Worm (Caenorhabditis elegans) whole organism, late embryonic: ENCODE measurements around the gene R03H10.4.

Experiments used
- K02D7.2 ChIP-seq: sonication (generic microtip); optimal IDR thresholded peaks from 2 replicates; lab custom pipeline; 2017; ENCODE audit warnings: mild to moderate bottlenecking, missing genetic modification characterization, missing compliant biosample characterization
- ceh-24 ChIP-seq: sonication (generic microtip); optimal IDR thresholded peaks from 2 replicates; lab custom pipeline; 2016; ENCODE audit warnings: mild to moderate bottlenecking, missing genetic modification characterization, missing compliant biosample characterization
- ets-4 ChIP-seq: sonication (generic microtip); optimal IDR thresholded peaks from 2 replicates; lab custom pipeline; 2016; ENCODE audit warnings: missing genetic modification characterization, missing compliant biosample characterization
- nhr-232 ChIP-seq: sonication (generic microtip); optimal IDR thresholded peaks from 2 replicates; lab custom pipeline; 2016; ENCODE audit warnings: missing genetic modification characterization, missing compliant biosample characterization
- pha-4 ChIP-seq: fragments of 150-350 bp; optimal IDR thresholded peaks from 2 replicates; lab custom pipeline; 2018; ENCODE audit warnings: missing biosample characterization, missing genetic modification reagents, missing genetic modification characterization
- rnt-1 ChIP-seq: sonication (generic microtip); optimal IDR thresholded peaks from 2 replicates; lab custom pipeline; 2016; ENCODE audit warnings: missing genetic modification characterization, missing compliant biosample characterization

DNA sequence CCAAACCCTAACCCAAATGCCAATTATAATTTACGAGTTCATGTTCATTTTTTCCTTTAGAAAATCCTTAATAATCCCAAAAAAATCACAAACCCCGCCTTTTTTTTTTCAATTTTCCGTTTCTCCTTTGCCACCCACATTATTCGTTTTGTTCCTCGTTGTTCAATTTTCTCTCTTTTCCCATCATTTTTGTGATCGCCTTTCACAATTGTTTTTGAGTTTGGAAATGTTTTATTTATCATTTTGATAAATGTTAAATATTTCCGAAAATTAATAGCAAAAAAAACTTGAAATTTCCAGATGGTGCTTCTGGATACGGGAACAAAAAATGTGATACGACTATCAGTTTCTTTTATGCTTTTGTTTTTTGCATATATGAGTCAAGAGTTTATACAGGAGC lies 47.0 kb upstream of the R03H10.4 start, which contains the start of gene F31D5.2:
- no peak for TF ChIP-seq K02D7.2 (tag; lab: Kevin White, UChicago)
- no peak for TF ChIP-seq ets-4 (tag; lab: Kevin White, UChicago)
- no peak for TF ChIP-seq ceh-24
- no peak for TF ChIP-seq nhr-232 (tag; lab: Kevin White, UChicago)
- TF ChIP-seq pha-4 (tag; lab: Kevin White, UChicago): no peak
- TF ChIP-seq rnt-1 (tag; lab: Kevin White, UChicago): no peak
